Worm (Caenorhabditis elegans): ENCODE data around the gene sfxn-5.
A peak's percentile ranks its signal among the peaks of the same experiment; 100 is the strongest.

Gene sfxn-5

ce11 chrII:8092537-8092936, 12.3 kb downstream of the sfxn-5 start, which contains the start of gene ltd-1:
Gene ltd-1, minus strand, starts transcription at chrII:8092754.
- no peak for TF ChIP-seq mdt-29 (GFP tag; IDR thresholded peaks at IDR 0.05)
- peak; percentile 58 for TF ChIP-seq aha-1 (tag)

ce11 chrII:8091528-8091927, 13.3 kb downstream of the sfxn-5 start:
- TF ChIP-seq aha-1 (tag): peak; percentile 90
- TF ChIP-seq sdz-12 (GFP tag; optimal IDR thresholded peaks at IDR 0.05): no peak
- TF ChIP-seq daf-19 (GFP tag; conservative IDR thresholded peaks at IDR 0.05): no peak
- TF ChIP-seq lim-7 (GFP tag; IDR thresholded peaks at IDR 0.05): no peak
- TF ChIP-seq snpc-4 (tag; optimal IDR thresholded peaks at IDR 0.05): peak; percentile 86
- no peak for TF ChIP-seq nhr-237 (tag; optimal IDR thresholded peaks at IDR 0.05)
- no peak for TF ChIP-seq lin-29 (GFP tag; IDR thresholded peaks at IDR 0.05)
- TF ChIP-seq zip-11 (GFP tag; IDR thresholded peaks at IDR 0.05): no peak
- no peak for TF ChIP-seq attf-4 (tag; optimal IDR thresholded peaks at IDR 0.05)
- no peak for TF ChIP-seq T20F7.1 (GFP tag; optimal IDR thresholded peaks at IDR 0.05)
- TF ChIP-seq unc-130 (GFP tag; optimal IDR thresholded peaks at IDR 0.05): no peak
- TF ChIP-seq mdl-1 (tag; optimal IDR thresholded peaks at IDR 0.05): no peak
- peak; percentile 56 for TF ChIP-seq nhr-77 (tag; optimal IDR thresholded peaks at IDR 0.05)
- no peak for TF ChIP-seq tra-1 (GFP tag; IDR thresholded peaks at IDR 0.05)
- peak; percentile 75 for TF ChIP-seq mep-1 (tag; optimal IDR thresholded peaks at IDR 0.05)
- TF ChIP-seq Y48G9A.11 (GFP tag; IDR thresholded peaks at IDR 0.05): peak; percentile 40; the same call in 1 of the 2 replicates
- no peak for TF ChIP-seq pha-4 (GFP tag; IDR thresholded peaks at IDR 0.05)
- no peak for TF ChIP-seq pha-4 (tag; optimal IDR thresholded peaks at IDR 0.05)
- TF ChIP-seq rbr-2 (tag; optimal IDR thresholded peaks at IDR 0.05): peak; percentile 23
- no peak for TF ChIP-seq nhr-76 (tag; optimal IDR thresholded peaks at IDR 0.05)
- TF ChIP-seq ztf-11 (tag; optimal IDR thresholded peaks at IDR 0.05): no peak
- TF ChIP-seq F26F4.8 (GFP tag; conservative IDR thresholded peaks at IDR 0.05): no peak
- TF ChIP-seq fkh-10 (GFP tag; optimal IDR thresholded peaks at IDR 0.05): no peak
- TF ChIP-seq hlh-30 (tag; optimal IDR thresholded peaks at IDR 0.05; ENCODE audit: insufficient read depth): peak; percentile 48
- TF ChIP-seq zfp-3 (GFP tag; conservative IDR thresholded peaks at IDR 0.05): no peak
- TF ChIP-seq F37D6.2 (tag; optimal IDR thresholded peaks at IDR 0.05): no peak
- TF ChIP-seq madf-5 (GFP tag; IDR thresholded peaks at IDR 0.05): no peak
- TF ChIP-seq lin-1 (GFP tag; IDR thresholded peaks at IDR 0.05): no peak
- no peak for TF ChIP-seq lir-3 (tag; optimal IDR thresholded peaks at IDR 0.05)
- TF ChIP-seq gei-8 (GFP tag; optimal IDR thresholded peaks at IDR 0.05): no peak
- no peak for TF ChIP-seq mdt-29 (GFP tag; IDR thresholded peaks at IDR 0.05)
- no peak for TF ChIP-seq Y75B8A.6 (GFP tag; IDR thresholded peaks at IDR 0.05)
- TF ChIP-seq lin-38 (GFP tag; IDR thresholded peaks at IDR 0.05): peak; percentile 71
- TF ChIP-seq daf-12 (tag; optimal IDR thresholded peaks at IDR 0.05): no peak
- no peak for TF ChIP-seq madf-9 (GFP tag; conservative IDR thresholded peaks at IDR 0.05)
- TF ChIP-seq fos-1 (tag; optimal IDR thresholded peaks at IDR 0.05): no peak
- no peak for TF ChIP-seq ceh-20 (GFP tag; IDR thresholded peaks at IDR 0.05)
- TF ChIP-seq F10B5.3 (tag; optimal IDR thresholded peaks at IDR 0.05): no peak
- peak; percentile 56 for TF ChIP-seq hlh-11 (tag; optimal IDR thresholded peaks at IDR 0.05)
- TF ChIP-seq daf-8 (GFP tag; IDR thresholded peaks at IDR 0.05): no peak
- TF ChIP-seq F44E2.7 (GFP tag; IDR thresholded peaks at IDR 0.05): no peak
- peak in 1 of 2 experiments; percentile 71 for TF ChIP-seq lsy-2 (tag; optimal IDR thresholded peaks at IDR 0.05)
- TF ChIP-seq nhr-41 (GFP tag; IDR thresholded peaks at IDR 0.05): no peak
- TF ChIP-seq dpl-1 (GFP tag; optimal IDR thresholded peaks at IDR 0.05): peak; percentile 19
- TF ChIP-seq unc-62 (GFP tag; optimal IDR thresholded peaks at IDR 0.05 in 1 of 2): peak in 1 of 2 experiments; percentile 19
- TF ChIP-seq unc-62 (tag; optimal IDR thresholded peaks at IDR 0.05): no peak
- TF ChIP-seq nhr-48 (tag; optimal IDR thresholded peaks at IDR 0.05): no peak
- no peak for TF ChIP-seq cey-2 (tag; optimal IDR thresholded peaks at IDR 0.05; ENCODE audit: borderline replicate concordance, insufficient read depth)
- peak; percentile 25; the same call in 1 of the 2 replicates for TF ChIP-seq dmd-6 (GFP tag; IDR thresholded peaks at IDR 0.05)
- no peak; the same call in 1 of the 2 replicates for TF ChIP-seq nhr-42 (GFP tag; IDR thresholded peaks at IDR 0.05)
